Fruit fly (Drosophila melanogaster) Kc167 (cell line): Measurements from ENCODE around the gene CG43702.

Source experiments
- Myc ChIP-seq: fragments of >200 bp; optimal IDR thresholded peaks from 2 replicates; lab custom pipeline; 2017; ENCODE audit warnings: missing external identifiers
- Sin3A ChIP-seq: fragments of >200 bp; optimal IDR thresholded peaks from 2 replicates; lab custom pipeline; 2018; ENCODE audit warnings: missing external identifiers
- h ChIP-seq: fragments of >200 bp; optimal IDR thresholded peaks from 3 replicates; lab custom pipeline; 2018; ENCODE audit warnings: missing external identifiers
- psq ChIP-seq: fragments of >200 bp; optimal IDR thresholded peaks from 2 replicates; lab custom pipeline; 2017; ENCODE audit warnings: missing external identifiers

DNA sequence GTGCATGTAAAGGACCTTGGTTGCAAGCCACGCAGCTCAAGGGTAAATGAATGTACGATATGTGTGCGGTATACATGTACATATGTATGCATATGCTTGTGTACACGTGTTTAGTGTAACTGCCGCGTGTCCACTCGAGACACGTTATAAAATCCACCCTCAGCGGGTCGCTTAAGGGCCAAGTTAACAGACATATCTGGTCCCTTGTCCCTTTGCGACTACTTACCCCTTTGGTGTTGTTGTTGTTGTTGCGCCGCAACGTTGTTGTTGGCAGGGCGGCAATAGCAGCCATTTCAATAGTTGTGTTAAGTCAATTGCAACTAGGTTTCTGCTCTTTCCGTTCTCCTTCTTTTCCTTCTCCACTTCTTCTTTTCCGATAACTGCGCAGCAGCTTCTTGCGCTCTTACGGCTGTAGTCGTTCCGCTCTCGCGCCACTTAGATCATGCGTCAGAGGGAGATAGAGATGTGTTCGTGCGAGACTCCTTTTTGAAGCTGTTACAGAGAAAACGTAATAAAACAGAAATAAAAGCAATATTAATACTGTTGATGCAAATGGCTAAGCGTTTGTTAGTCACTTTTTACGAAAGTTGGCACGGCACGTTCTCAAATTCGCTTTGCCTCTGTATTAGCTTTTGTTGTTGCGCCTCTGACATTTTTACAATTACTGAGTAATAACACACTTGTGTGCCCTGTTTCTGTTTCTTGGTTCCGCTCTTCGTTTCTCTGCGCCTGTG, 48.2 kb downstream of the CG43702 start:
- TF ChIP-seq Sin3A (no peak), psq (lab: Kevin White, UChicago) (no peak), h (no peak), Myc (lab: Kevin White, UChicago) (no peak)
